Worm (Caenorhabditis elegans): ENCODE results near the gene C48B4.8.

C48B4.8 gene

DNA sequence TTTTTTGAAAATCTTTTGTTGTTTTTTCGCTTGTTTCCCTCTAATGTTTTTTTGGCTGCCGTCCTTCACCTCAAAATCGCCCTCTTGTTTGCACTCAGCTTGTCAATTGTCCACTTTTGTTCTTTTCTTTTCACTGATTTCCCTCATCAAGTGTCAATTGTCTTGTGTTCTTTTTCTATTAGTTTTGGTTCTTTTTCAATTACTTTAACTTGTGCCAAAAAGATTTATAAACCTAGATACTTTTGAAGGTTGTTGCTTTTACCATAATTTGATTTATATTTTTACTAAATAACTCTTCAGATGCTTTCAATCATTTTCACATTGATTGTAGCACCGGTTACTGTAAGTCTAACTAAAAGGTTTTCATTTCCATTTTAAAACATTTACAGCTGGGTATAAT, 7.4 kb upstream of the C48B4.8 start, which contains the start of gene C48B4.13:
Gene C48B4.13 (plus strand): TSS at position 301 of the 400 bp plus-strand sequence.
- TF ChIP-seq elt-2 (tag; optimal IDR thresholded peaks at IDR 0.05) (no peak), tbx-2 (tag; optimal IDR thresholded peaks at IDR 0.05) (no peak), elt-3 (tag; optimal IDR thresholded peaks at IDR 0.05) (no peak), jun-1 (tag; optimal IDR thresholded peaks at IDR 0.05) (no peak), skn-1 (tag; optimal IDR thresholded peaks at IDR 0.05) (no peak), ceh-28 (tag; optimal IDR thresholded peaks at IDR 0.05) (no peak), hmg-11 (tag; optimal IDR thresholded peaks at IDR 0.05) (no peak), ama-1 (optimal IDR thresholded peaks at IDR 0.05) (no peak), ceh-9 (tag; optimal IDR thresholded peaks at IDR 0.05) (no peak), ceh-16 (tag; optimal IDR thresholded peaks at IDR 0.05) (no peak), nhr-76 (tag; optimal IDR thresholded peaks at IDR 0.05) (no peak), nhr-25 (tag; optimal IDR thresholded peaks at IDR 0.05) (no peak), ZK546.5 (tag; optimal IDR thresholded peaks at IDR 0.05) (no peak), lin-15B (tag; optimal IDR thresholded peaks at IDR 0.05) (no peak), unc-39 (tag; optimal IDR thresholded peaks at IDR 0.05) (no peak)

DNA sequence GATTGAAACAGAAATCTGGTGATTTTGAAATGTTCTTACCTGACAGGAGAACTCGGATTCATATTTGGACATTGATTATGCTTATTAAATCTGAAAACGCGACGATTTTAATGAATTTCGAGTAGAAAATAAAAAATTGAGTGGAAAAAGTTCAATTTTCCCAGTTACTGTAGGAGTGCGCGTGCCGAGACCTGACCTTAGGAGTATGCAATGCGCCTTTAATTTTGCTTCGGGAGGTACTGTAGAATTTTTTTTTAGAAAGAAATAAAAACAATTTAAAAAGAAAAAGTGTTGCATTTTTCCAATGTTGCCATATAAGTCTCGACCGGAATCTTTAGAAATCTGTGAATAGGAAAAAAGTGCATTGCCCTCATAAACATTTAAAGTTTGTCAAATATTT, 4.9 kb upstream of the C48B4.8 start, which contains the start of gene C48B4.11:
Gene C48B4.11 (minus strand): TSS at position 143 of the 400 bp plus-strand sequence.
- no peak for TF ChIP-seq hmg-11 (tag; optimal IDR thresholded peaks at IDR 0.05)
- TF ChIP-seq nhr-23 (tag; optimal IDR thresholded peaks at IDR 0.05), result no peak
- TF ChIP-seq pha-4 (tag; optimal IDR thresholded peaks at IDR 0.05), result no peak
- no peak for TF ChIP-seq unc-62 (GFP tag; optimal IDR thresholded peaks at IDR 0.05)
- TF ChIP-seq fkh-10 (GFP tag; optimal IDR thresholded peaks at IDR 0.05), result no peak
- TF ChIP-seq fos-1 (tag; optimal IDR thresholded peaks at IDR 0.05), result no peak
- no peak for TF ChIP-seq R02D3.7 (tag; optimal IDR thresholded peaks at IDR 0.05)
- TF ChIP-seq mdl-1 (tag; optimal IDR thresholded peaks at IDR 0.05), result no peak
- TF ChIP-seq daf-12 (tag; optimal IDR thresholded peaks at IDR 0.05), result no peak
- TF ChIP-seq ama-1 (optimal IDR thresholded peaks at IDR 0.05), result no peak
- TF ChIP-seq lin-39 (tag; optimal IDR thresholded peaks at IDR 0.05), result no peak
- TF ChIP-seq sea-2 (GFP tag; optimal IDR thresholded peaks at IDR 0.05), result no peak
- no peak for TF ChIP-seq ceh-16 (tag; optimal IDR thresholded peaks at IDR 0.05)
- no peak for TF ChIP-seq tbx-2 (tag; optimal IDR thresholded peaks at IDR 0.05)
- TF ChIP-seq jun-1 (tag; optimal IDR thresholded peaks at IDR 0.05), result no peak

DNA sequence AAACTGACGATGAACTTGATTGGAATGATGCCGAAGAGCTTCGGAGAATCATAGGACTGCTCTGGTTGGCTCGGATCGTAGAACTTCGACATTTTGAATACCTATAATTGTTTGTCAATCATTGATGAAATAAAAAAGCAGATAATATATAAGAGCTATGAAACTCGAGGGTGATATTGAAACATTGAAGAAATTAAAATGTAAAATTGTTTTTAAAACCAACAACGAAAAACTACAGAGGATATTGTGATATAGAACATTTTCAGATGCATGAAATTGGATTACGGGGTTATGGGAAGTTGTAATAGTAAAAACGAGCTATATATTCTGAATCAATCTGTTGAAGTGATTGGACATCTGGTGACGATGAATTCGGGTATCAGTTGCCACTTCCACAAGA, 3.4 kb upstream of the C48B4.8 start, which contains the start of gene C48B4.10:
Gene C48B4.10 (minus strand): TSS at position 101 of the 400 bp plus-strand sequence.
- TF ChIP-seq ZK546.5 (tag; optimal IDR thresholded peaks at IDR 0.05) (no peak), nhr-77 (tag; optimal IDR thresholded peaks at IDR 0.05) (no peak), ama-1 (optimal IDR thresholded peaks at IDR 0.05) (no peak), fkh-10 (GFP tag; optimal IDR thresholded peaks at IDR 0.05) (no peak), sea-2 (GFP tag; optimal IDR thresholded peaks at IDR 0.05) (no peak), egl-5 (tag; optimal IDR thresholded peaks at IDR 0.05) (no peak)

DNA sequence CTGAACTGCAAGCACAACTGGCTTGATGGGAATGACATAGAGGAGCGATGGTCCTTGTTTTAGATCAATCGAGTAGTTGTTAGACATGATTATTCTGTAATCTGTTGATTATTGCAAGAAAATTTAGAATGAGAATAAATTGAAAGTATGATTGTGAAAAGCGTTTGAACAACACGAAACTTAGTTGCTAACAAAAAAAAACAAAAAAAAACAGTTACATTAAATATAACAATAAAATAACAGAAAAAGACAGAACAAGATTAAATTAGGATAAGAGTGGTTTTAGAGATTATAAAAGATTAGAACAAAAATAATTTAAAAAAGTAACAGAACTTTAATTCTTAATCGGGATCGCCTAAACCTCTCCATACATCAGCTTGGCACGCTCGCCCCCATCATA, 2.2 kb upstream of the C48B4.8 start, which contains the start of gene C48B4.9:
Gene C48B4.9 (minus strand): TSS at position 101 of the 400 bp plus-strand sequence.
- TF ChIP-seq skn-1 (tag; optimal IDR thresholded peaks at IDR 0.05), result no peak
- no peak for TF ChIP-seq nhr-28 (tag; optimal IDR thresholded peaks at IDR 0.05)
- no peak for TF ChIP-seq fkh-10 (GFP tag; optimal IDR thresholded peaks at IDR 0.05)
- no peak for TF ChIP-seq fkh-2 (tag; optimal IDR thresholded peaks at IDR 0.05)
- TF ChIP-seq lin-39 (tag; optimal IDR thresholded peaks at IDR 0.05), result no peak
- TF ChIP-seq egl-27 (tag; optimal IDR thresholded peaks at IDR 0.05), result no peak

DNA sequence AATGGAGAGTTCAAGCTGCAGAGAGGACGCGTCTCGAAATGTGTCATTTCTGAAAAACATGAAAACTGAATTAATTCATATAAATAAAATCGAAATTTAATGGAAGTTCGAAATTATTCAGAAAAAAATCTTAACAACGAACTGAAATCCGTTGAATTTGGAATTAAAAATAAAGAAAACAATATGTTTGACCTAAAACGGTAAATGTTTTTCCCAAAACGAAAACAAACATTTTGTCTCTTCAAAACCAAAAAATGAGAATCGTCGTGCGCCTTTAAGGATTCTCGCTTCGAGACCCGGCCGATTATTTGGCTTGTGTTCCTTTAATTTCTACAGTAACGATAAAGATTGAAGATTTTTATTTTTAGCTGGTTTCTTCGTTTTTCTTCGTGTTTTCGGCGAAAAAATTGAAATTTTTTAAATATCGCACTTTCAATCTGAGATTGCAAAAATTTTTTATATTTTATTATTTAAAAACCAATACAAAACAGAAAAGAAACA, 1.6 kb downstream of the C48B4.8 start, which contains the start of gene C48B4.7:
Gene C48B4.7 (minus strand): TSS at position 51 of the 501 bp plus-strand sequence.
- no peak for TF ChIP-seq aly-2 (tag; optimal IDR thresholded peaks at IDR 0.05)
- no peak for TF ChIP-seq lin-39 (tag; optimal IDR thresholded peaks at IDR 0.05)
- TF ChIP-seq ceh-16 (tag; optimal IDR thresholded peaks at IDR 0.05), result no peak
- TF ChIP-seq daf-12 (tag; optimal IDR thresholded peaks at IDR 0.05), result no peak
- TF ChIP-seq nfya-1 (tag; optimal IDR thresholded peaks at IDR 0.05; ENCODE audit: insufficient read depth), result no peak
- no peak for TF ChIP-seq sea-2 (GFP tag; optimal IDR thresholded peaks at IDR 0.05)
- no peak for TF ChIP-seq mml-1 (tag; optimal IDR thresholded peaks at IDR 0.05)
- TF ChIP-seq fkh-2 (tag; optimal IDR thresholded peaks at IDR 0.05), result no peak
- no peak for TF ChIP-seq lin-15B (tag; optimal IDR thresholded peaks at IDR 0.05)
- no peak for TF ChIP-seq elt-3 (tag; optimal IDR thresholded peaks at IDR 0.05)
- TF ChIP-seq mdl-1 (tag; optimal IDR thresholded peaks at IDR 0.05), result no peak
- no peak for TF ChIP-seq lsy-12 (tag; optimal IDR thresholded peaks at IDR 0.05)
- TF ChIP-seq nhr-28 (tag; optimal IDR thresholded peaks at IDR 0.05), result no peak
